Worm (Caenorhabditis elegans): ENCODE results near the gene cutl-2.

DNA sequence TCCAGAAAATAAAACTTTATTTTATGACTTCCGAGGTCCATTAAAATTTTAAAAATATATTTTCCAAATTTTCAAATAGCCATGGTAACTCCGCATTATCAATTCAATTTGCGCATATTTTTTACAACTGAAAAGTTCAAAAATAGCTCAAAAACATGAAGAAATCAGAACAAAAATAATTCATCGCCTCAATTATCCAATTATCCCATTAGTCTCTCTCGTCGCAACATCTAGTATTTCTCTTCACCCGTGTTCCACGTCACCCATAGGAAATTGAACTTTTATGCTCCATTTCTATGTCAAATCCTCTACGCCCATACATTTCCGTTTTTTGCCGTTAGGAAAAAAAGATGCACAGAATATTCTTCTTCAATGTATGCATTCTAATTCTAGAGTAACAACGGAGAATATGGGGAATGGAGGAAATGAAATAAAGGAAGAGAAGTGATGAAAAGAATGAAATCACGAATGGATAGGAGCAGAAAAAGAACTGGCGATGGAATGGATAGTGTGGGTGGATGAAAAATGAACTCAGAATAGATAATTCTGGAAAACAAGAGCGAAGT is 34.3 kb downstream of the cutl-2 start:
- TF ChIP-seq him-1 (tag; optimal IDR thresholded peaks at IDR 0.05) = no peak
- no peak for TF ChIP-seq W03F9.2 (tag; optimal IDR thresholded peaks at IDR 0.05)
- no peak for TF ChIP-seq dao-5 (tag; optimal IDR thresholded peaks at IDR 0.05)

Data from whole organism, L4/young adult.